Fruit fly (Drosophila melanogaster): ENCODE measurements around the gene eff.

eff gene

dm6 chr3R:14706860-14707259 lies 34.3 kb downstream of the eff start (continued):
- no peak for TF ChIP-seq kah (GFP tag; optimal IDR thresholded peaks at IDR 0.05)
- TF ChIP-seq CG11085 (GFP tag; IDR thresholded peaks at IDR 0.05): peak; percentile 39; the same call in 1 of the 2 replicates
- no peak for TF ChIP-seq Sry-β (GFP tag; optimal IDR thresholded peaks at IDR 0.05)
- peak; percentile 49 for TF ChIP-seq wor (GFP tag; IDR thresholded peaks at IDR 0.05)
- TF ChIP-seq CG8089 (GFP tag; optimal IDR thresholded peaks at IDR 0.05): peak; percentile 19
- peak; percentile 72; the same call in 2 of the 3 replicates for TF ChIP-seq CG11093 (GFP tag; IDR thresholded peaks at IDR 0.05)
- no peak for TF ChIP-seq CG1529 (GFP tag; optimal IDR thresholded peaks at IDR 0.05)
- TF ChIP-seq CG11456 (GFP tag; IDR thresholded peaks at IDR 0.05): peak; percentile 81
- TF ChIP-seq CG11696 (GFP tag; IDR thresholded peaks at IDR 0.05): no peak
- no peak for TF ChIP-seq CG31388 (GFP tag; optimal IDR thresholded peaks at IDR 0.05)
- TF ChIP-seq CG11695 (GFP tag; IDR thresholded peaks at IDR 0.05): peak; percentile 67
- peak; percentile 29; the same call in 1 of the 2 replicates for TF ChIP-seq CG13287 (GFP tag; IDR thresholded peaks at IDR 0.05; ENCODE audit: partially characterized antibody)
- peak; percentile 23 for TF ChIP-seq pnt (GFP tag; optimal IDR thresholded peaks at IDR 0.05)
- TF ChIP-seq Med (GFP tag): peak; percentile 95
- TF ChIP-seq HLH3B (GFP tag; IDR thresholded peaks at IDR 0.05): peak; percentile 72
- no peak for TF ChIP-seq zen (tag; optimal IDR thresholded peaks at IDR 0.05)
- TF ChIP-seq CG18619 (GFP tag; optimal IDR thresholded peaks at IDR 0.05): peak; percentile 17
- TF ChIP-seq CG10431 (GFP tag; optimal IDR thresholded peaks at IDR 0.05): no peak
- peak; percentile 70 for TF ChIP-seq CG10366 (GFP tag; IDR thresholded peaks at IDR 0.05)
- TF ChIP-seq CG18262 (tag; optimal IDR thresholded peaks at IDR 0.05): no peak
- TF ChIP-seq tgo (GFP tag; IDR thresholded peaks at IDR 0.05): peak; percentile 46; the same call in 2 of the 3 replicates
- peak; percentile 28; the same call in 1 of the 3 replicates for TF ChIP-seq knrl (GFP tag; IDR thresholded peaks at IDR 0.05; ENCODE audit: partially characterized antibody)
- TF ChIP-seq CG4617 (GFP tag; optimal IDR thresholded peaks at IDR 0.05; ENCODE audit: borderline replicate concordance): no peak
- peak; percentile 79 for TF ChIP-seq Drgx (GFP tag; IDR thresholded peaks at IDR 0.05)
- TF ChIP-seq CG17359 (tag; optimal IDR thresholded peaks at IDR 0.05): peak; percentile 51
- TF ChIP-seq maf-S (GFP tag; optimal IDR thresholded peaks at IDR 0.05): peak; percentile 22
- TF ChIP-seq sna (GFP tag; IDR thresholded peaks at IDR 0.05; ENCODE audit: partially characterized antibody): peak; percentile 50; the same call in 1 of the 2 replicates
- no peak for TF ChIP-seq C15 (GFP tag; IDR thresholded peaks at IDR 0.05)
- peak; percentile 57 for TF ChIP-seq gem (tag; optimal IDR thresholded peaks at IDR 0.05)
- TF ChIP-seq CG7786 (GFP tag; optimal IDR thresholded peaks at IDR 0.05): peak; percentile 57
- TF ChIP-seq CG7271 (tag; optimal IDR thresholded peaks at IDR 0.05): no peak
- no peak for TF ChIP-seq CG15073 (GFP tag; optimal IDR thresholded peaks at IDR 0.05)
- TF ChIP-seq CG1832 (GFP tag; optimal IDR thresholded peaks at IDR 0.05): no peak
- peak; percentile 25 for TF ChIP-seq CG2712 (tag; optimal IDR thresholded peaks at IDR 0.05)
- peak; percentile 50 to 54 for TF ChIP-seq Hr51 (GFP tag; optimal IDR thresholded peaks at IDR 0.05)
- peak; percentile 18 for TF ChIP-seq CG4424 (GFP tag; optimal IDR thresholded peaks at IDR 0.05)
- peak; percentile 91 for TF ChIP-seq HLH4C (GFP tag; IDR thresholded peaks at IDR 0.05; ENCODE audit: partially characterized antibody)
- TF ChIP-seq Xbp1 (GFP tag; optimal IDR thresholded peaks at IDR 0.05): peak; percentile 53
- TF ChIP-seq cwo (GFP tag; optimal IDR thresholded peaks at IDR 0.05): peak; percentile 31
- TF ChIP-seq Sox102F (GFP tag; optimal IDR thresholded peaks at IDR 0.05): peak; percentile 61
- TF ChIP-seq CG1233 (GFP tag; optimal IDR thresholded peaks at IDR 0.05): no peak
- TF ChIP-seq CG3838 (GFP tag; optimal IDR thresholded peaks at IDR 0.05): no peak
- TF ChIP-seq CG8281 (tag; optimal IDR thresholded peaks at IDR 0.05): peak; percentile 2
- TF ChIP-seq eyg (GFP tag; optimal IDR thresholded peaks at IDR 0.05): peak; percentile 57
- TF ChIP-seq cas (GFP tag; IDR thresholded peaks at IDR 0.05): peak; percentile 58; the same call in 1 of the 2 replicates
- peak; percentile 12 for TF ChIP-seq Atf-2 (GFP tag; optimal IDR thresholded peaks at IDR 0.05)
- no peak for TF ChIP-seq CG2875 (GFP tag; optimal IDR thresholded peaks at IDR 0.05)
- peak; percentile 25 for TF ChIP-seq CG12219 (GFP tag; optimal IDR thresholded peaks at IDR 0.05)
- peak; percentile 36 for TF ChIP-seq onecut (GFP tag; IDR thresholded peaks at IDR 0.05)
- TF ChIP-seq cg (GFP tag; optimal IDR thresholded peaks at IDR 0.05): no peak

Data from whole organism, embryonic.